Fruit fly (Drosophila melanogaster) Kc167 (cell line): ENCODE data around the gene CG14777.

ENCODE experiments used
- Myc ChIP-seq: fragments of >200 bp; optimal IDR thresholded peaks from 2 replicates; lab custom pipeline; 2017; ENCODE audit warnings: missing external identifiers
- Sin3A ChIP-seq: fragments of >200 bp; optimal IDR thresholded peaks from 2 replicates; lab custom pipeline; 2018; ENCODE audit warnings: missing external identifiers
- h ChIP-seq: fragments of >200 bp; optimal IDR thresholded peaks from 3 replicates; lab custom pipeline; 2018; ENCODE audit warnings: missing external identifiers
- insv ChIP-seq: fragments of >200 bp; optimal IDR thresholded peaks from 3 replicates; lab custom pipeline; 2018; ENCODE audit warnings: missing external identifiers
- psq ChIP-seq: fragments of >200 bp; optimal IDR thresholded peaks from 2 replicates; lab custom pipeline; 2017; ENCODE audit warnings: missing external identifiers
- ttk ChIP-seq: sonication (Bioruptor generic); optimal IDR thresholded peaks from 2 replicates; lab custom pipeline; 2017; ENCODE audit warnings: missing external identifiers

CG14777 gene

dm6 chrX:1472222-1472621 is 6.3 kb downstream of the CG14777 start, which contains the start of gene CG14780:
CG14780 (plus strand) TSS chrX:1472522.
- TF ChIP-seq psq (lab: Kevin White, UChicago) (no peak), insv (lab: Kevin White, UChicago) (no peak)

dm6 chrX:1476436-1476835 is 10.5 kb downstream of the CG14777 start:
- TF ChIP-seq Sin3A (lab: Kevin White, UChicago) (no peak), Myc (lab: Kevin White, UChicago) (no peak), psq (lab: Kevin White, UChicago) (no peak), insv (lab: Kevin White, UChicago) (no peak), ttk (lab: Kevin White, UChicago) (no peak)

dm6 chrX:1476848-1477247 is 10.9 kb downstream of the CG14777 start, which contains the start of the genes Rab27 and mei-38:
Rab27 (minus strand) TSS chrX:1476974.
mei-38 (plus strand) TSS chrX:1477063.
- TF ChIP-seq h (lab: Kevin White, UChicago) (no peak), ttk (lab: Kevin White, UChicago) (no peak), psq (lab: Kevin White, UChicago) (no peak), Myc (lab: Kevin White, UChicago) (no peak), Sin3A (lab: Kevin White, UChicago) (no peak)

dm6 chrX:1478276-1479122 is 12.6 kb downstream of the CG14777 start, which contains the start of gene rush:
rush (plus strand) TSS chrX:1478552.
- TF ChIP-seq h (lab: Kevin White, UChicago) (no peak), psq (lab: Kevin White, UChicago) (no peak), Myc (lab: Kevin White, UChicago) (no peak), ttk (lab: Kevin White, UChicago) (no peak), Sin3A (lab: Kevin White, UChicago) (no peak), insv (lab: Kevin White, UChicago) (no peak)

dm6 chrX:1480426-1480825 is 14.5 kb downstream of the CG14777 start:
- TF ChIP-seq h (lab: Kevin White, UChicago) (no peak), ttk (lab: Kevin White, UChicago) (no peak)

- TF ChIP-seq ttk (lab: Kevin White, UChicago) (no peak), insv (lab: Kevin White, UChicago) (no peak), h (lab: Kevin White, UChicago) (no peak), Myc (lab: Kevin White, UChicago) (no peak), Sin3A (lab: Kevin White, UChicago) (no peak), psq (lab: Kevin White, UChicago) (no peak)
Observed at dm6 chrX:1482840-1483518, 17.0 kb downstream of the CG14777 start, which contains the start of the genes sta and inc. sta (minus strand) TSS chrX:1483413. inc (plus strand) TSS chrX:1483479.

dm6 chrX:1507751-1508150 is 41.8 kb downstream of the CG14777 start, which contains the start of gene Nmdar2:
Nmdar2 (minus strand) TSS chrX:1507809.
- TF ChIP-seq ttk (lab: Kevin White, UChicago), result no peak
- no peak for TF ChIP-seq psq (lab: Kevin White, UChicago)
- no peak for TF ChIP-seq insv (lab: Kevin White, UChicago)
- no peak for TF ChIP-seq Sin3A (lab: Kevin White, UChicago)
- TF ChIP-seq h (lab: Kevin White, UChicago), result no peak
- no peak for TF ChIP-seq Myc (lab: Kevin White, UChicago)

dm6 chrX:1508241-1508823 is 42.4 kb downstream of the CG14777 start:
- no peak for TF ChIP-seq insv (lab: Kevin White, UChicago)
- TF ChIP-seq ttk (lab: Kevin White, UChicago), result no peak
- no peak for TF ChIP-seq h (lab: Kevin White, UChicago)
- no peak for TF ChIP-seq Sin3A (lab: Kevin White, UChicago)
- TF ChIP-seq Myc (lab: Kevin White, UChicago), result no peak
- no peak for TF ChIP-seq psq (lab: Kevin White, UChicago)

- TF ChIP-seq ttk (lab: Kevin White, UChicago) (no peak), psq (lab: Kevin White, UChicago) (no peak), h (lab: Kevin White, UChicago) (no peak), insv (lab: Kevin White, UChicago) (no peak), Myc (lab: Kevin White, UChicago) (no peak), Sin3A (lab: Kevin White, UChicago) (no peak)
Observed at dm6 chrX:1512753-1513226, 46.9 kb downstream of the CG14777 start, which contains the start of gene CG14795. CG14795 (minus strand) TSS chrX:1512803.

- no peak for TF ChIP-seq h (lab: Kevin White, UChicago)
- TF ChIP-seq ttk (lab: Kevin White, UChicago), result no peak
Observed at dm6 chrX:1513865-1514264, 47.9 kb downstream of the CG14777 start.

dm6 chrX:1517618-1518017 is 51.7 kb downstream of the CG14777 start:
- TF ChIP-seq h (lab: Kevin White, UChicago), result no peak
- no peak for TF ChIP-seq Myc (lab: Kevin White, UChicago)
